Worm (Caenorhabditis elegans) whole organism, midembryonic: ENCODE results near the gene acr-2.

Experiments
- T22C8.4 ChIP-seq: fragments of 200-800 bp; sonication (Bioruptor generic); IDR thresholded peaks from 2 replicates; pipeline ENCODE4 v1.3.6; 2022; ENCODE audit warnings: missing genetic modification characterization, missing compliant biosample characterization
- cog-1 ChIP-seq: sonication (generic microtip); optimal IDR thresholded peaks from 2 replicates; lab custom pipeline; 2016; ENCODE audit warnings: missing genetic modification characterization, missing compliant biosample characterization
- flt-1 ChIP-seq: fragments of 200-800 bp; sonication (Bioruptor generic); IDR thresholded peaks from 2 replicates; pipeline ENCODE4 v1.3.6; 2022; ENCODE audit warnings: missing genetic modification characterization, missing compliant biosample characterization
- klf-2 ChIP-seq: fragments of 200-800 bp; sonication (Bioruptor generic); conservative IDR thresholded peaks from 2 replicates; pipeline ENCODE4 v1.3.6; 2022; ENCODE audit warnings: missing genetic modification reagents, missing genetic modification characterization, missing compliant biosample characterization
- ref-1 ChIP-seq: fragments of 200-800 bp; sonication (Bioruptor generic); conservative IDR thresholded peaks from 2 replicates; pipeline ENCODE4 v1.3.6; 2022; ENCODE audit warnings: missing genetic modification reagents, missing genetic modification characterization, missing compliant biosample characterization
- tab-1 ChIP-seq: fragments of 200-800 bp; sonication (Bioruptor generic); IDR thresholded peaks from 2 replicates; pipeline ENCODE4 v1.3.6; 2022; ENCODE audit warnings: missing genetic modification characterization, missing compliant biosample characterization

DNA sequence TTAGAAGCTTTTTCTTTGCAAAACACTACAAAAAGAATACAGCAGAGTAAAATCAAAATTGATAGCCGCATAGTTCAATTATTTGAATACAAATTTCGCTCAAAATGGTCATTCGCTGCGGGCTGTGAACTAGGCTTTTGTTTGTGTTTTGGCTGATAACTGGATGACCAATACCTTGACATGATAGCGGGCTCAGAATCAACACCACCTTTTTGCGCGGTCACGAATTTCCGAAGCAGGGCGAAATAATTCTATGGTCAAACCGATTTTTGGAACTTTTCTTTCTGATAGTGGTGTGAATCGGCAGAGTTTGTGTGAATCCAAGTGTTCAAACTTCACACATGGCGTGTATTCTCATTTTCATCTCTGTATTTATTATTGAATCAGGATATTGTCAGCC is 4.1 kb upstream of the acr-2 start, which contains the start of the genes F38B6.7 and F38B6.2:
- TF ChIP-seq ref-1 (GFP tag; lab: Robert Waterston, UW), result no peak
- no peak for TF ChIP-seq cog-1 (tag; lab: Kevin White, UChicago)
- no peak for TF ChIP-seq flt-1
- no peak for TF ChIP-seq klf-2 (GFP tag; lab: Robert Waterston, UW)
- TF ChIP-seq T22C8.4 (GFP tag; lab: Robert Waterston, UW), result no peak
- TF ChIP-seq tab-1 (GFP tag; lab: Robert Waterston, UW), result no peak
